Worm (Caenorhabditis elegans) whole organism, mixed stage, embryonic: ENCODE measurements around the gene Y6D1A.1.

ENCODE experiments used
- M03D4.4 ChIP-seq: sonication (generic microtip); optimal IDR thresholded peaks from 2 replicates; lab custom pipeline; 2017; ENCODE audit warnings: mild to moderate bottlenecking, missing genetic modification characterization, missing compliant biosample characterization
- blmp-1 ChIP-seq: fragments of 150-350 bp; optimal IDR thresholded peaks from 2 replicates; lab custom pipeline; 2014; ENCODE audit warnings: missing biosample characterization, missing genetic modification characterization
- ceh-39 ChIP-seq: fragments of 150-350 bp; optimal IDR thresholded peaks from 2 replicates; lab custom pipeline; 2014; ENCODE audit warnings: missing biosample characterization, missing genetic modification characterization
- ces-1 ChIP-seq: fragments of 150-350 bp; optimal IDR thresholded peaks from 2 replicates; lab custom pipeline; 2014; ENCODE audit warnings: missing biosample characterization, missing genetic modification reagents, missing genetic modification characterization
- drap-1 ChIP-seq: fragments of 200-800 bp; sonication (Bioruptor generic); optimal IDR thresholded peaks from 3 replicates; lab custom pipeline; 2018; ENCODE audit warnings: mild to moderate bottlenecking, missing genetic modification characterization, missing compliant biosample characterization
- lsy-2 ChIP-seq: fragments of 150-350 bp; optimal IDR thresholded peaks from 2 replicates; lab custom pipeline; 2014; ENCODE audit warnings: missing biosample characterization, missing genetic modification characterization
- nhr-28 ChIP-seq: fragments of 150-350 bp; optimal IDR thresholded peaks from 2 replicates; lab custom pipeline; 2014; ENCODE audit warnings: missing biosample characterization, missing genetic modification characterization
- pha-4 ChIP-seq: fragments of 150-350 bp; optimal IDR thresholded peaks from 2 replicates; lab custom pipeline; 2018; ENCODE audit warnings: missing biosample characterization, missing genetic modification reagents, missing genetic modification characterization

- no peak for TF ChIP-seq blmp-1
- TF ChIP-seq nhr-28 (tag; lab: Kevin White, UChicago) = no peak
- TF ChIP-seq pha-4 (tag; lab: Kevin White, UChicago) = no peak
- TF ChIP-seq lsy-2 (tag; lab: Kevin White, UChicago) = no peak
- TF ChIP-seq M03D4.4 (tag; lab: Kevin White, UChicago) = no peak
- no peak for TF ChIP-seq drap-1
- TF ChIP-seq ces-1 = no peak
- no peak for TF ChIP-seq ceh-39 (tag; lab: Kevin White, UChicago)
Observed at ce11 chrII:11849572-11849971, 26.2 kb upstream of the Y6D1A.1 start.
